Worm (Caenorhabditis elegans) whole organism, midembryonic: ENCODE results near the gene C36H8.1.
A peak's percentile ranks its signal among the peaks of the same experiment; 100 is the strongest.

Experiments
- T22C8.4 ChIP-seq: fragments of 200-800 bp; sonication (Bioruptor generic); IDR thresholded peaks from 2 replicates; pipeline ENCODE4 v1.3.6; 2022; ENCODE audit warnings: missing genetic modification characterization, missing compliant biosample characterization
- cog-1 ChIP-seq: sonication (generic microtip); optimal IDR thresholded peaks from 2 replicates; lab custom pipeline; 2016; ENCODE audit warnings: missing genetic modification characterization, missing compliant biosample characterization
- flt-1 ChIP-seq: fragments of 200-800 bp; sonication (Bioruptor generic); IDR thresholded peaks from 2 replicates; pipeline ENCODE4 v1.3.6; 2022; ENCODE audit warnings: missing genetic modification characterization, missing compliant biosample characterization
- klf-2 ChIP-seq: fragments of 200-800 bp; sonication (Bioruptor generic); conservative IDR thresholded peaks from 2 replicates; pipeline ENCODE4 v1.3.6; 2022; ENCODE audit warnings: missing genetic modification reagents, missing genetic modification characterization, missing compliant biosample characterization
- med-1 ChIP-seq: sonication (generic microtip); optimal IDR thresholded peaks from 2 replicates; lab custom pipeline; 2017; ENCODE audit warnings: missing genetic modification characterization, mild to moderate bottlenecking, missing compliant biosample characterization, antibody characterized with exemption, missing genetic modification reagents; ENCODE audit not compliant: insufficient read depth
- ref-1 ChIP-seq: fragments of 200-800 bp; sonication (Bioruptor generic); conservative IDR thresholded peaks from 2 replicates; pipeline ENCODE4 v1.3.6; 2022; ENCODE audit warnings: missing genetic modification reagents, missing genetic modification characterization, missing compliant biosample characterization
- tab-1 ChIP-seq: fragments of 200-800 bp; sonication (Bioruptor generic); IDR thresholded peaks from 2 replicates; pipeline ENCODE4 v1.3.6; 2022; ENCODE audit warnings: missing genetic modification characterization, missing compliant biosample characterization
- ztf-23 ChIP-seq: fragments of 200-800 bp; sonication (Bioruptor generic); IDR thresholded peaks from 2 replicates; pipeline ENCODE4 v1.3.6; 2022; ENCODE audit warnings: missing genetic modification reagents, missing genetic modification characterization, missing compliant biosample characterization
- ztf-29 ChIP-seq: fragments of 200-800 bp; sonication (Bioruptor generic); IDR thresholded peaks from 2 replicates; pipeline ENCODE4 v1.3.6; 2022; ENCODE audit warnings: missing genetic modification reagents, missing genetic modification characterization, missing compliant biosample characterization

Gene C36H8.1

DNA sequence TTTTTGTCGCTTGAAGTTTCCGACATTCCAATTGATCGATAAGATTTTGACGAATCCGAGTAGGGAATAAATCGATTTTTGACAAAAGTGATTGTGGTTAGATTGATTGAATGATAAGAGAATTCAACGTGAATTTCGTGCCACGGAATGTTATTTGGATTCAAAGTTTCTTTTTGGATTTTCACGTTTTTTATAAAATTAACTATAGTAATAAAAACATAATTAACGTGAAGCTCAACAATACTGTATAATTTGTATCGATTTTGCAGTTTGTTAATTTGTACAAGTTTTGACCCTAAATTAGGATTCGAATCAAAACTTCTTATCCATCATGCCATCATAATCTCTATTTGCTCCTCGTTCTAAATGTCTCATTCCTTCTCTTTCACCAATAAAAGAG is at the start of gene C36H8.1:
Gene C36H8.1, minus strand, starts transcription at position 101 of the 400 bp plus-strand sequence.
- no peak for TF ChIP-seq ref-1
- no peak for TF ChIP-seq ztf-23 (GFP tag; lab: Robert Waterston, UW)
- TF ChIP-seq cog-1 (tag; lab: Kevin White, UChicago) = no peak
- TF ChIP-seq klf-2 (GFP tag; lab: Robert Waterston, UW) = no peak
- TF ChIP-seq tab-1 = no peak
- TF ChIP-seq flt-1 (GFP tag; lab: Robert Waterston, UW) = no peak
- no peak for TF ChIP-seq med-1 (GFP tag; lab: Kevin White, UChicago)
- no peak for TF ChIP-seq T22C8.4 (GFP tag; lab: Robert Waterston, UW)
- no peak for TF ChIP-seq ztf-29

DNA sequence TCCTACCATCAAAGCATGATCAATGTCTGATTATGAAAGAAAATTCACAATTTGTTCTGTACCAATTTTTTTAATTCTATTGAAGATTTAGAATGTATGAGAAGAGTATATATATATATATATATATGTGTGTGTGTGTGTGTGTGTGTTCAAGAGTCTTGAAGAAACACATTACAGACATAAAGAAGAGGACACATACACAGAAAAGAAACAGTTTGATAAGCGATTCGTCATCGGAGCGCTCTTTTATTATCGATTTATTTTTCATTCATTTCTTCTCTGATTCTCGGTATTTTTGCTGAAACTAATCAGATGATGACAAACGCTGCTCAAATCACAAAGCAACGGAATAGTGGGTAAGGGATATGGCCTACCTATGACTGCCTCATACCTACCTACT is 49.0 kb upstream of the C36H8.1 start, which contains the start of gene pin-2:
Gene pin-2, plus strand, starts transcription at position 227 of the 400 bp plus-strand sequence.
- TF ChIP-seq ztf-29 (no peak), med-1 (GFP tag; lab: Kevin White, UChicago) (no peak), cog-1 (tag; lab: Kevin White, UChicago) (no peak), tab-1 (no peak), ztf-23 (GFP tag; lab: Robert Waterston, UW) (no peak), klf-2 (GFP tag; lab: Robert Waterston, UW) (no peak), T22C8.4 (GFP tag; lab: Robert Waterston, UW) (no peak), ref-1 (no peak), flt-1 (GFP tag; lab: Robert Waterston, UW) (no peak)

DNA sequence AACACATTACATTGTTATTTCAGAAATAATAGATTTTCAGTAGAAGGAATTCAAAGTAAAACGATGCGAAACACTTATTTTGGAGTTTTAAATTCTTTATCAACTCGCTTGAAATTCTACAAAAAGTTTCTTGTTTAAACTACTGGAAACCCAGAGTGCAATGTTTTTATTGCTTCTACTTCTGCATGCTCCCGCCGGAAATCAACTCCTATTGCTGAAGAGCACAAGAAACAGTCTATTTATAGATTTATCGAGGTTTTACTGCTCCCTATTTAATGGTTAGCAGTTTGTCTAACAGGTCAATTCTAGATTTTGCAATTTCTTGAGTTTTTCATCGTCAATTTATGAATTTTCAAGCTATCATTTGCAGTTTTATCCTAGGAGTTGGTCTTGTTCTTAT is 47.9 kb upstream of the C36H8.1 start, which contains the start of gene F07C6.6:
Gene F07C6.6, plus strand, starts transcription at position 301 of the 400 bp plus-strand sequence.
- TF ChIP-seq klf-2 (GFP tag; lab: Robert Waterston, UW) (no peak), ztf-29 (no peak), flt-1 (GFP tag; lab: Robert Waterston, UW) (no peak), med-1 (GFP tag; lab: Kevin White, UChicago) (no peak), tab-1 (no peak), T22C8.4 (GFP tag; lab: Robert Waterston, UW) (no peak), ztf-23 (GFP tag; lab: Robert Waterston, UW) (no peak), cog-1 (tag; lab: Kevin White, UChicago) (no peak), ref-1 (no peak)

DNA sequence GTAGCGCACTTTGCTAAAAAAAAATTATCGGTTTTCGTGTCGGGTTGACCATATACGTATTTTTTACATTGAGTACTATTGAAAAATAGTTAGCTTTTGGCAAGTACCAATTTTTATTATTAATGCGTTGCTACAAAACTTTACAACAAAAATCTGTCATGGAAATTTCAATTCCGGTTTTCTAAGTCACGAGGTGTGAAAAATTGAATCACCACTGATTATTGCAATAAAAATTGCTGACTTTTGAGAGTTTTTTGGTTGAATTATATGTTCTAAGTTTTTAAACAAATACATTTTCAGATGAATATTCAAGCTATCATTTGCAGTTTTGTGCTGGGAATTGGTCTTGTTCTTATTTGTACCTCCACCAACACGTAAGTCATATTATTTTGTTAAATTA is 46.3 kb upstream of the C36H8.1 start, which contains the start of gene F07C6.2:
Gene F07C6.2, plus strand, starts transcription at position 301 of the 400 bp plus-strand sequence.
- no peak for TF ChIP-seq cog-1 (tag; lab: Kevin White, UChicago)
- TF ChIP-seq ref-1 = no peak
- TF ChIP-seq flt-1 (GFP tag; lab: Robert Waterston, UW) = no peak
- no peak for TF ChIP-seq ztf-23 (GFP tag; lab: Robert Waterston, UW)

DNA sequence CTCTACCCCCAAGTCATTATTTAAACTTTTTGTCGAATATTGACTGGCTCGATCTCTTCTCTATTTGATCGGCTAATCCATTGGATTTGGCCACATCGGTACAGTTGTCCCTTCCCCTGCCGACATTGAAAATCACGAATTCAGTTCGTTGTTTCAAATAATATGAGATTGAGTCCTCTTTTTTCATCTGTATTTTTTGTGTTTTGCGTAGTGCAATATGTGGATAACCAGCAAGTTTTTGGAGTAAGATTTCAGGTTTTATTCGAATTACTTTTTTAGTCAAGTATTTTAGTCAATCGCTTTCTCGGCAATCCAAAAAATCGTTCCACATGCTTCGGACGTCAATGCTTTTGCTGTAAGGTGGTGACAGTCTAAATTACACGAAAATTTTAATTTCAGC is 44.5 kb upstream of the C36H8.1 start, which contains the start of gene F07C6.3:
Gene F07C6.3, plus strand, starts transcription at position 148 of the 400 bp plus-strand sequence.
- TF ChIP-seq med-1 (GFP tag; lab: Kevin White, UChicago) (no peak), tab-1 (no peak), flt-1 (GFP tag; lab: Robert Waterston, UW) (no peak), cog-1 (tag; lab: Kevin White, UChicago) (no peak), ztf-23 (GFP tag; lab: Robert Waterston, UW) (no peak), ref-1 (no peak), T22C8.4 (GFP tag; lab: Robert Waterston, UW) (no peak), klf-2 (GFP tag; lab: Robert Waterston, UW) (no peak), ztf-29 (no peak)

DNA sequence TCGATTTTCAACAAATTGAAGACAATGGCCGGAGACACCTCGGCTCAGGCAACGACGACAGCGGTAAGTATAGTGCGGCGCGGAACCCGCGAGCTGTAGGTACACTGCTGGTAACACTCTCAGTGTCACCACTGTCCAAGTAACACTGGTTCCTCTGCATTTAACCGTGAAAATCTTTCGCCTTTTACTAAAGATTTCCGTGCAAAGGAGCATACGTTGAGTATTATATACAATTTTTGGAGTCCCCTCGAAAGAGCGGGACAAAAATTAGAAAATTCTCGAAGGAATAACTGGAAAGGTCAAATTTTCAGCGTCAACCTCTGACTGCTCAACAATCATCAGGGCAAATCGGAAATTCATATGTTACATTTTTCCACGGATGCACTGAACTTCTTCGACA is 41.4 kb upstream of the C36H8.1 start:
- TF ChIP-seq T22C8.4 (GFP tag; lab: Robert Waterston, UW) = no peak

DNA sequence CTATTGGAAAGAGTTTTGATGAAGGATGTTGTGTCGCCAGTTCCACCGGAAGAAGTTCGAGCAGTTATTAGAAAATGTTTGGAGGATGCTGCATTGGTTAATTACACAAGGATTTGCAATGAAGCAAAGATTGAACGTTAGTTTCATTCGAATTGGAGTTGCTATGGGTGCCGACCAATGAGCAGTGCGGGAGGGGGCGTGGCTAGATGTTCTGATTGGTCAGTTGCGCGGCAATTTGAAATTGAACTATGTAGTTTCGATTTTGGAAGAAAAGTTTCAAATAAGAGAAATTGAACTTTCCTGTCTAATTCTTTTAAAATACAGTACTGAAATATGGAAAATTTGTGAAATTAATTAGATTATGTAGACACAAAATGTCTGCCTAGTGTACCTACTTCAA is 38.6 kb upstream of the C36H8.1 start:
- TF ChIP-seq ztf-29 = no peak

DNA sequence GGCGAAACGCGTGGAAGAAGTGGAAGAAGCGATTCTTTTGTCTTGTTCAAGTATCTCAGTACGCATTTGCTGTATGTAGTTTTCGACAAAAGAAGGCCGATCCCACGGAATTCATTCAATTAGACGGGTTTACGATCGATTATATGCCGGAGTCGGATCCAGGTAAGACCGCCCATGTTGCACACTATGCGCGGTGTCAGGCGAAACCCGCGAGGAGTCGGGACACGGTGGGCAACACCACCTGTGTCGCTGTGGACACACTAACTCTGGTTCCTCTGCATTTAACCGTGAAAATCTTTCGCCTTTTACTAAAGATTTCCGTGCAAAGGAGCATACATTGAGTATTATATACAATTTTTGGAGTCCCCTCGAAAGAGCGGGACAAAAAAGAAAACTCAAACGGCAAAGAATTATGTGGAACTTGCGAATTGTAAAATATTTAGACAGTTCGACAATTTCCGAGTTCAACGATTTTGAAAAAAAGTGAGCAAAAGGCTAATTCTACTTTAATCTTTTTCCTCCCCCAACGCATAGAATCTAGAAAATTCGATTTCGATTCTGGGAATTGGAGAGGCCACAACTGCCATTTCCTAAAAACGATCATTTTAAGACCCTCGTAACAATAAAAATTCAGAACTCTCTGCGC is 37.3 kb upstream of the C36H8.1 start:
- 0 out of 2 replicates have a peak, but pooled peaks have one; percentile 21 for TF ChIP-seq flt-1 (GFP tag; lab: Robert Waterston, UW)
- no peak for TF ChIP-seq ref-1

DNA sequence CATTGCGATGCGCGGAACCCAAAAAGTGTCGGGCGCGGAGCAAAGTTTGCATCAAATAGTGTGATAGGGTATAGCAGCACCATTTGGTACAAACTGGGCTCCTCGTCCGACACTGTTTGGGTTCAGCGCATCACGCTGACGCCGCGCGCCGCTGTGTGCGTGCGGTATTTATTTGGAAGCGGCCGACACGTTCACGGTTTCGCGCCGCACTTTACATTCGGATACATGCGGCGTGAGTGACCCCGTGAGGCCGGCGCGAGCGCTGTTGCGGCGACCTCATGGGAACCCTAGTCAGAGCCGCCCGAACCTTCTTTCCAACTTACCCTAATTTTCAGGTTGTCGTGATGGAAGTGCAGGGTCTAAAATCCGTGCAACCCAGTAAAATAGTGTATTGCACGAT is 36.4 kb upstream of the C36H8.1 start:
- TF ChIP-seq med-1 (GFP tag; lab: Kevin White, UChicago) (no peak), flt-1 (GFP tag; lab: Robert Waterston, UW) (no peak), ztf-23 (GFP tag; lab: Robert Waterston, UW) (no peak), ref-1 (no peak), cog-1 (tag; lab: Kevin White, UChicago) (no peak), tab-1 (no peak), ztf-29 (no peak), klf-2 (GFP tag; lab: Robert Waterston, UW) (no peak), T22C8.4 (GFP tag; lab: Robert Waterston, UW) (no peak)

DNA sequence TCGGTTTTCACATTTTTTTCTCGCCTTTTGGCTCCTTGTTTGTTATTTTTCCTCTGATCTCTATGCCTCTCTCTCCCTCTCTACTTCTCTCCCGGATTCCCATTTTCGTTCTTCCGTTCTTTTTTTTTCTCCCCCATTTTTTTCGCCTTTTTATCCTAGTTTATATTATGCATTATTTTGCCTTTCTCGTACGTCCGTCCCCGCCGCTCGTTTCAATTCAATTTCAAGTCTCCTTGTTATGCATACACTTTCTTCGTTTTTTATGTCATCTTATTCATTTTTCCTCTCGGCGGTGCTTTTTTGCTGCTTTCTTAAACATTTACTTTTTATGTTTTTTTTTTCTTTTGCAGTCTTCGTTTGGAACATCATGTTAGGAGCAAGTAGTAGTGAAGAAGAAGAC is 28.9 kb upstream of the C36H8.1 start, which contains the start of gene unc-31:
Gene unc-31, plus strand, starts transcription at position 349 of the 400 bp plus-strand sequence.
- TF ChIP-seq ztf-29 (no peak), ztf-23 (GFP tag; lab: Robert Waterston, UW) (no peak), T22C8.4 (GFP tag; lab: Robert Waterston, UW) (no peak), cog-1 (tag; lab: Kevin White, UChicago) (no peak), flt-1 (GFP tag; lab: Robert Waterston, UW) (no peak), med-1 (GFP tag; lab: Kevin White, UChicago) (no peak), ref-1 (no peak), klf-2 (GFP tag; lab: Robert Waterston, UW) (no peak), tab-1 (no peak)
